Fruit fly (Drosophila melanogaster) whole organism, prepupa: ENCODE results near the gene CG43755.

Source experiments
- Blimp-1 ChIP-seq: fragments of 200-800 bp; sonication (Bioruptor generic); optimal IDR thresholded peaks from 3 replicates; lab custom pipeline; 2017; ENCODE audit warnings: missing biosample characterization, missing genetic modification characterization, mild to moderate bottlenecking, moderate library complexity, missing genetic modification reagents
- CG10631 ChIP-seq: fragments of 200-800 bp; sonication (Bioruptor generic); optimal IDR thresholded peaks from 2 replicates; lab custom pipeline; 2016; ENCODE audit warnings: missing biosample characterization, missing genetic modification characterization
- CG11294 ChIP-seq: fragments of 200-800 bp; sonication (Bioruptor generic); IDR thresholded peaks from 2 replicates; pipeline ENCODE4 v1.3.6; 2022; ENCODE audit warnings: missing biosample characterization, missing genetic modification characterization
- CG11762 ChIP-seq: fragments of 200-800 bp; sonication (Bioruptor generic); optimal IDR thresholded peaks from 3 replicates; lab custom pipeline; 2016; ENCODE audit warnings: missing biosample characterization, missing genetic modification characterization; ENCODE audit not compliant: insufficient read depth
- CG11902 ChIP-seq: fragments of 200-800 bp; sonication (Bioruptor generic); optimal IDR thresholded peaks from 3 replicates; lab custom pipeline; 2016; ENCODE audit warnings: missing biosample characterization, missing genetic modification characterization
- CG15336 ChIP-seq: fragments of 200-800 bp; sonication (Bioruptor generic); IDR thresholded peaks from 2 replicates; pipeline ENCODE4 v1.3.6; 2022; ENCODE audit warnings: missing biosample characterization, missing genetic modification characterization
- CG16779 ChIP-seq: fragments of 200-800 bp; sonication (Bioruptor generic); optimal IDR thresholded peaks from 3 replicates; lab custom pipeline; 2017; ENCODE audit warnings: missing biosample characterization, mild to moderate bottlenecking, missing genetic modification characterization
- CG34406 ChIP-seq: fragments of 200-800 bp; sonication (Bioruptor generic); optimal IDR thresholded peaks from 3 replicates; lab custom pipeline; 2016; ENCODE audit warnings: missing biosample characterization, missing genetic modification characterization
- CG4318 ChIP-seq: fragments of 200-800 bp; sonication (Bioruptor generic); optimal IDR thresholded peaks from 3 replicates; lab custom pipeline; 2017; ENCODE audit warnings: missing biosample characterization, mild to moderate bottlenecking, missing genetic modification characterization
- CG6792 ChIP-seq: fragments of 200-800 bp; sonication (Bioruptor generic); optimal IDR thresholded peaks from 3 replicates; lab custom pipeline; 2016; ENCODE audit warnings: missing biosample characterization, missing genetic modification characterization
- CG6808 ChIP-seq: fragments of 200-800 bp; sonication (Bioruptor generic); optimal IDR thresholded peaks from 3 replicates; lab custom pipeline; 2017; ENCODE audit warnings: missing biosample characterization, missing genetic modification characterization, mild to moderate bottlenecking, moderate library complexity, missing genetic modification reagents
- CG7368 ChIP-seq: fragments of 200-800 bp; sonication (Bioruptor generic); optimal IDR thresholded peaks from 3 replicates; lab custom pipeline; 2016; ENCODE audit warnings: missing biosample characterization, missing genetic modification characterization
- CG8119 ChIP-seq: fragments of 200-800 bp; sonication (Bioruptor generic); IDR thresholded peaks from 3 replicates; pipeline ENCODE4 v1.3.6; 2022; ENCODE audit warnings: missing biosample characterization, missing genetic modification characterization
- CG8632 ChIP-seq: fragments of 200-800 bp; sonication (Bioruptor generic); optimal IDR thresholded peaks from 3 replicates; lab custom pipeline; 2016; ENCODE audit warnings: missing biosample characterization, missing genetic modification characterization
- Eip78C ChIP-seq: fragments of 200-800 bp; sonication (Bioruptor generic); peaks from one replicate; lab custom pipeline; 2016; ENCODE audit warnings: missing biosample characterization, missing genetic modification characterization
- Eip93F ChIP-seq: fragments of 200-800 bp; sonication (Bioruptor generic); optimal IDR thresholded peaks from 2 replicates; lab custom pipeline; 2016; ENCODE audit warnings: missing biosample characterization, mild to moderate bottlenecking, missing genetic modification characterization
- Gug ChIP-seq: fragments of 200-800 bp; sonication (Bioruptor generic); IDR thresholded peaks from 2 replicates; pipeline ENCODE4 v1.3.6; 2022; ENCODE audit warnings: missing biosample characterization, missing genetic modification characterization
- Hr38 ChIP-seq: sonication (Bioruptor generic); optimal IDR thresholded peaks from 2 replicates; lab custom pipeline; 2016; ENCODE audit warnings: missing biosample characterization, missing genetic modification characterization
- Hr39 ChIP-seq: fragments of 200-800 bp; sonication (Bioruptor generic); optimal IDR thresholded peaks from 2 replicates; lab custom pipeline; 2016; ENCODE audit warnings: missing biosample characterization, missing genetic modification characterization
- Hr4 ChIP-seq: fragments of 200-800 bp; sonication (Bioruptor generic); optimal IDR thresholded peaks from 3 replicates; lab custom pipeline; 2016; ENCODE audit warnings: missing biosample characterization, missing genetic modification characterization
- Lpt ChIP-seq: fragments of 200-800 bp; sonication (Bioruptor generic); optimal IDR thresholded peaks from 3 replicates; lab custom pipeline; 2016; ENCODE audit warnings: missing biosample characterization, missing genetic modification characterization
- OdsH ChIP-seq: fragments of 200-800 bp; sonication (Bioruptor generic); optimal IDR thresholded peaks from 3 replicates; lab custom pipeline; 2016; ENCODE audit warnings: missing biosample characterization, missing genetic modification characterization
- Smox ChIP-seq: fragments of 200-800 bp; sonication (Bioruptor generic); optimal IDR thresholded peaks from 3 replicates; lab custom pipeline; 2016; ENCODE audit warnings: missing biosample characterization, missing genetic modification characterization
- Sox102F ChIP-seq: fragments of 200-800 bp; sonication (Bioruptor generic); optimal IDR thresholded peaks from 2 replicates; lab custom pipeline; 2016; ENCODE audit warnings: missing biosample characterization, mild to moderate bottlenecking, missing genetic modification characterization
- Sox15 ChIP-seq: fragments of 200-800 bp; sonication (Bioruptor generic); optimal IDR thresholded peaks from 3 replicates; lab custom pipeline; 2016; ENCODE audit warnings: missing biosample characterization, missing genetic modification characterization
- acj6 ChIP-seq: fragments of 200-800 bp; sonication (Bioruptor generic); optimal IDR thresholded peaks from 3 replicates; lab custom pipeline; 2016; ENCODE audit warnings: missing biosample characterization, missing genetic modification characterization
- cyc ChIP-seq: fragments of 200-800 bp; sonication (Bioruptor generic); optimal IDR thresholded peaks from 3 replicates; lab custom pipeline; 2016; ENCODE audit warnings: missing biosample characterization, missing genetic modification characterization
- dsx ChIP-seq: fragments of 200-800 bp; optimal IDR thresholded peaks from 3 replicates; lab custom pipeline; 2019; ENCODE audit warnings: missing biosample characterization, mild to moderate bottlenecking, missing genetic modification characterization, moderate library complexity; ENCODE audit not compliant: poor library complexity, severe bottlenecking
- eg ChIP-seq: fragments of 200-800 bp; sonication (Bioruptor generic); IDR thresholded peaks from 3 replicates; pipeline ENCODE4 v1.3.6; 2022; ENCODE audit warnings: missing biosample characterization, missing genetic modification characterization
- esn ChIP-seq: fragments of 200-800 bp; sonication (Bioruptor generic); optimal IDR thresholded peaks from 2 replicates; lab custom pipeline; 2016; ENCODE audit warnings: missing biosample characterization, mild to moderate bottlenecking, missing genetic modification characterization, moderate library complexity
- fkh ChIP-seq: fragments of 200-800 bp; sonication (Bioruptor generic); optimal IDR thresholded peaks from 3 replicates; lab custom pipeline; 2017; ENCODE audit warnings: missing biosample characterization, mild to moderate bottlenecking, missing genetic modification characterization, moderate library complexity
- lz ChIP-seq: fragments of 200-800 bp; sonication (Bioruptor generic); optimal IDR thresholded peaks from 3 replicates; lab custom pipeline; 2016; ENCODE audit warnings: missing biosample characterization, missing genetic modification characterization
- net ChIP-seq: fragments of 200-800 bp; sonication (Bioruptor generic); optimal IDR thresholded peaks from 3 replicates; lab custom pipeline; 2016; ENCODE audit warnings: missing biosample characterization, missing genetic modification characterization
- pdm3 ChIP-seq: fragments of 200-800 bp; sonication (Bioruptor generic); optimal IDR thresholded peaks from 3 replicates; lab custom pipeline; 2016; ENCODE audit warnings: missing biosample characterization, missing genetic modification characterization
- salr ChIP-seq, 2 experiments: fragments of 200-800 bp; sonication (Bioruptor generic); optimal IDR thresholded peaks; 3 replicates each; lab custom pipeline; 2016 to 2018; ENCODE audit warnings: missing biosample characterization in 2 of 2, missing genetic modification characterization in 2 of 2, mild to moderate bottlenecking in 1 of 2
- spab ChIP-seq: fragments of 200-800 bp; sonication (Bioruptor generic); optimal IDR thresholded peaks from 2 replicates; lab custom pipeline; 2017; ENCODE audit warnings: missing biosample characterization, mild to moderate bottlenecking, missing genetic modification characterization, missing genetic modification reagents
- ss ChIP-seq, 2 experiments: fragments of 200-800 bp; sonication (Bioruptor generic); optimal IDR thresholded peaks; 2 replicates in 1 of 2; 3 replicates in 1 of 2; lab custom pipeline; 2017 to 2018; ENCODE audit warnings: mild to moderate bottlenecking in 2 of 2, missing biosample characterization in 2 of 2, missing genetic modification characterization in 2 of 2, moderate library complexity in 1 of 2
- svp ChIP-seq: fragments of 200-800 bp; sonication (Bioruptor generic); peaks from one replicate; lab custom pipeline; 2016; ENCODE audit warnings: missing biosample characterization, missing genetic modification characterization
- vri ChIP-seq: fragments of 200-800 bp; sonication (Bioruptor generic); optimal IDR thresholded peaks from 3 replicates; lab custom pipeline; 2016; ENCODE audit warnings: missing biosample characterization, mild to moderate bottlenecking, missing genetic modification characterization

CG43755 gene

dm6 chr2L:322915-323314 is 6.6 kb downstream of the CG43755 start:
- TF ChIP-seq dsx (GFP tag; lab: Kevin White, UChicago) (no peak), Sox102F (no peak), spab (GFP tag; lab: Kevin White, UChicago) (no peak), eg (GFP tag; lab: Robert Waterston, UW) (no peak), Eip93F (GFP tag; lab: Kevin White, UChicago) (no peak), CG34406 (GFP tag; lab: Kevin White, UChicago) (no peak), acj6 (no peak), CG15336 (no peak), esn (GFP tag; lab: Kevin White, UChicago) (no peak), Lpt (GFP tag; lab: Kevin White, UChicago) (no peak), Hr39 (GFP tag; lab: Kevin White, UChicago) (no peak), CG8632 (GFP tag; lab: Kevin White, UChicago) (no peak), svp (no peak), fkh (GFP tag; lab: Kevin White, UChicago) (no peak), pdm3 (GFP tag; lab: Kevin White, UChicago) (no peak), OdsH (GFP tag; lab: Kevin White, UChicago) (no peak), CG11902 (no peak)
- TF ChIP-seq, all 60 proteins: peak for 0

dm6 chr2L:321793-322192 is 7.8 kb downstream of the CG43755 start, which contains the start of gene CG33127:
CG33127 (plus strand) TSS chr2L:322101.
- no peak for TF ChIP-seq acj6
- TF ChIP-seq Sox15 = no peak
- no peak for TF ChIP-seq lz
- TF ChIP-seq CG6808 (GFP tag; lab: Kevin White, UChicago) = no peak
- TF ChIP-seq dsx (GFP tag; lab: Kevin White, UChicago) = no peak
- TF ChIP-seq CG15336 = no peak
- no peak for TF ChIP-seq CG11762 (GFP tag; lab: Kevin White, UChicago)
- no peak for TF ChIP-seq Gug (GFP tag; lab: Robert Waterston, UW)

dm6 chr2L:321148-321547 is 8.4 kb downstream of the CG43755 start, which contains the start of gene CG11911:
CG11911 (minus strand) TSS chr2L:321248.
- no peak for TF ChIP-seq CG6808 (GFP tag; lab: Kevin White, UChicago)
- no peak for TF ChIP-seq Eip93F (GFP tag; lab: Kevin White, UChicago)
- TF ChIP-seq eg (GFP tag; lab: Robert Waterston, UW) = no peak
- TF ChIP-seq Hr39 (GFP tag; lab: Kevin White, UChicago) = no peak
- TF ChIP-seq CG11762 (GFP tag; lab: Kevin White, UChicago) = no peak
- TF ChIP-seq CG4318 (GFP tag; lab: Kevin White, UChicago) = no peak
- TF ChIP-seq CG15336 = no peak
- no peak for TF ChIP-seq pdm3 (GFP tag; lab: Kevin White, UChicago)
- no peak for TF ChIP-seq lz
- TF ChIP-seq CG11294 = no peak
- no peak for TF ChIP-seq CG7368
- no peak for TF ChIP-seq vri (GFP tag; lab: Kevin White, UChicago)
- TF ChIP-seq Eip78C (GFP tag; lab: Kevin White, UChicago) = no peak
- TF ChIP-seq acj6 = no peak
- TF ChIP-seq ss (GFP tag; optimal IDR thresholded peaks at IDR 0.05; lab: Kevin White, UChicago) = no peak
- no peak for TF ChIP-seq Hr38 (GFP tag; lab: Kevin White, UChicago)

dm6 chr2L:319745-320144 is 9.8 kb downstream of the CG43755 start:
- no peak for TF ChIP-seq CG10631
- no peak for TF ChIP-seq net
- TF ChIP-seq Blimp-1 (GFP tag; lab: Kevin White, UChicago) = no peak
- no peak for TF ChIP-seq lz
- no peak for TF ChIP-seq Eip93F (GFP tag; lab: Kevin White, UChicago)
- TF ChIP-seq CG6792 (GFP tag; lab: Kevin White, UChicago) = no peak
- no peak for TF ChIP-seq salr (GFP tag; optimal IDR thresholded peaks at IDR 0.05; lab: Kevin White, UChicago)
- no peak for TF ChIP-seq Sox102F
- no peak for TF ChIP-seq CG8119 (GFP tag; lab: Robert Waterston, UW)
- TF ChIP-seq CG16779 (tag; lab: Kevin White, UChicago) = no peak
- no peak for TF ChIP-seq Hr4
- no peak for TF ChIP-seq cyc (GFP tag; lab: Kevin White, UChicago)
- no peak for TF ChIP-seq Smox (GFP tag; lab: Kevin White, UChicago)
